Worm (Caenorhabditis elegans) whole organism, L4/young adult: ENCODE measurements around the gene lron-4.
A peak's percentile ranks its signal among the peaks of the same experiment; 100 is the strongest.

Experiments
- W03F9.2 ChIP-seq: fragments of 150-350 bp; optimal IDR thresholded peaks from 2 replicates; lab custom pipeline; 2014; ENCODE audit warnings: missing biosample characterization, missing genetic modification characterization
- dao-5 ChIP-seq: sonication (generic microtip); optimal IDR thresholded peaks from 2 replicates; lab custom pipeline; 2016; ENCODE audit warnings: missing genotype, missing genetic modification characterization, moderate library complexity, missing compliant biosample characterization
- him-1 ChIP-seq: sonication (generic microtip); optimal IDR thresholded peaks from 2 replicates; lab custom pipeline; 2016; ENCODE audit warnings: missing genotype, missing genetic modification reagents, missing genetic modification characterization, missing compliant biosample characterization

DNA sequence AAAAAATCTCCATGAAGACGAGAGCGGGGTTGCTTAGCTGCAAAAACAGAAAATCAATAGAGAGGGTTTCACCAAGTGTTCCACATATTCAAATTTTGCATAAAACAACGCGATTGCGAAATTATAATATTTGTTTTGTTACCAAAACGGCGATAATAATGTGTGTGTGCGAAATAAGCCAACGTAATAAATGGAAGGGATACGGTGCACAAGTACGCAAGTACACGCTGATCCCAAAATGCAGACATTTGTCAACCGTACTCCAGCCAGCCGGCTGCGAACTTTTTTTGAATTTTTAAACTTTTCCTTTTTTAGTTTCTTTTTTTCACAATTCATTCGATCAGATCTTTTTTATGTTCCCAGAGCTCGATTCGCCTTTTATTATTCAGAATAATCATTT, 12.9 kb upstream of the lron-4 start, which contains the start of gene ire-1:
- TF ChIP-seq dao-5 (tag; lab: Kevin White, UChicago) (no peak), him-1 (tag; lab: Kevin White, UChicago) (no peak), W03F9.2 (tag; lab: Kevin White, UChicago) (peak; percentile 70)
